Worm (Caenorhabditis elegans) whole organism, L3 larva: Measurements from ENCODE around the gene prx-1.

ENCODE experiments used
- R02D3.7 ChIP-seq: fragments of 150-350 bp; optimal IDR thresholded peaks from 2 replicates; lab custom pipeline; 2014; ENCODE audit warnings: missing biosample characterization, missing genetic modification characterization
- ZK546.5 ChIP-seq: sonication (generic microtip); optimal IDR thresholded peaks from 2 replicates; lab custom pipeline; 2017; ENCODE audit warnings: missing biosample characterization, missing genetic modification characterization
- aly-2 ChIP-seq: fragments of 150-350 bp; optimal IDR thresholded peaks from 2 replicates; lab custom pipeline; 2014; ENCODE audit warnings: missing biosample characterization, missing genetic modification characterization
- ama-1 ChIP-seq: fragments of 150-350 bp; optimal IDR thresholded peaks from 2 replicates; lab custom pipeline; 2018
- ceh-28 ChIP-seq: fragments of 150-350 bp; optimal IDR thresholded peaks from 2 replicates; lab custom pipeline; 2014; ENCODE audit warnings: missing biosample characterization, missing genetic modification reagents, missing genetic modification characterization
- ceh-82 ChIP-seq: fragments of 150-350 bp; optimal IDR thresholded peaks from 2 replicates; lab custom pipeline; 2014; ENCODE audit warnings: missing biosample characterization, missing genetic modification characterization
- daf-12 ChIP-seq: fragments of 150-350 bp; optimal IDR thresholded peaks from 2 replicates; lab custom pipeline; 2014; ENCODE audit warnings: missing biosample characterization, missing genetic modification reagents, missing genetic modification characterization
- egl-27 ChIP-seq: sonication (generic microtip); optimal IDR thresholded peaks from 4 replicates; lab custom pipeline; 2017; ENCODE audit warnings: missing biosample characterization, missing genetic modification reagents, missing genetic modification characterization
- egl-5 ChIP-seq: fragments of 150-350 bp; optimal IDR thresholded peaks from 2 replicates; lab custom pipeline; 2017; ENCODE audit warnings: missing biosample characterization, missing genetic modification reagents, missing genetic modification characterization, inconsistent platforms
- elt-2 ChIP-seq: sonication (generic microtip); optimal IDR thresholded peaks from 2 replicates; lab custom pipeline; 2016; ENCODE audit warnings: missing genetic modification reagents, mild to moderate bottlenecking, missing genetic modification characterization, missing compliant biosample characterization
- elt-3 ChIP-seq, 3 experiments: fragments of 150-350 bp in 1 of 3; sonication (generic microtip) in 2 of 3; optimal IDR thresholded peaks; 2 replicates in 2 of 3; 4 replicates in 1 of 3; lab custom pipeline; 2014 to 2017; ENCODE audit warnings: missing biosample characterization in 3 of 3, missing genetic modification characterization in 3 of 3
- fkh-10 ChIP-seq: sonication (generic microtip); optimal IDR thresholded peaks from 2 replicates; lab custom pipeline; 2017; ENCODE audit warnings: missing biosample characterization, missing genetic modification reagents, missing genetic modification characterization
- fos-1 ChIP-seq: fragments of 150-350 bp; optimal IDR thresholded peaks from 2 replicates; lab custom pipeline; 2014; ENCODE audit warnings: missing biosample characterization, missing genetic modification characterization
- hmg-11 ChIP-seq: sonication (generic microtip); optimal IDR thresholded peaks from 2 replicates; lab custom pipeline; 2016; ENCODE audit warnings: missing genetic modification characterization, missing compliant biosample characterization
- jun-1 ChIP-seq: fragments of 150-350 bp; optimal IDR thresholded peaks from 2 replicates; lab custom pipeline; 2014; ENCODE audit warnings: missing biosample characterization, missing genetic modification reagents, missing genetic modification characterization
- lin-15B ChIP-seq: fragments of 150-350 bp; optimal IDR thresholded peaks from 2 replicates; lab custom pipeline; 2014; ENCODE audit warnings: missing biosample characterization, missing genetic modification characterization
- lin-39 ChIP-seq: fragments of 150-350 bp; optimal IDR thresholded peaks from 2 replicates; lab custom pipeline; 2018; ENCODE audit warnings: missing biosample characterization, missing genetic modification reagents, missing genetic modification characterization
- lsy-12 ChIP-seq: sonication (generic microtip); optimal IDR thresholded peaks from 2 replicates; lab custom pipeline; 2016; ENCODE audit warnings: mild to moderate bottlenecking, missing genetic modification characterization, missing compliant biosample characterization
- mdl-1 ChIP-seq: fragments of 150-350 bp; optimal IDR thresholded peaks from 2 replicates; lab custom pipeline; 2014; ENCODE audit warnings: missing biosample characterization, missing genetic modification characterization
- mml-1 ChIP-seq: fragments of 150-350 bp; sonication (generic microtip); optimal IDR thresholded peaks from 3 replicates; lab custom pipeline; 2014; ENCODE audit warnings: missing biosample characterization, missing genetic modification characterization
- nfya-1 ChIP-seq: sonication (generic microtip); optimal IDR thresholded peaks from 2 replicates; lab custom pipeline; 2017; ENCODE audit warnings: missing genetic modification characterization, mild to moderate bottlenecking, missing compliant biosample characterization, antibody characterized with exemption, moderate library complexity; ENCODE audit not compliant: insufficient read depth
- nhr-11 ChIP-seq: fragments of 150-350 bp; optimal IDR thresholded peaks from 2 replicates; lab custom pipeline; 2014; ENCODE audit warnings: missing biosample characterization, missing genetic modification characterization
- nhr-12 ChIP-seq: fragments of 150-350 bp; optimal IDR thresholded peaks from 2 replicates; lab custom pipeline; 2014; ENCODE audit warnings: missing biosample characterization, missing genetic modification characterization
- nhr-23 ChIP-seq: fragments of 150-350 bp; optimal IDR thresholded peaks from 2 replicates; lab custom pipeline; 2014; ENCODE audit warnings: missing biosample characterization, missing genetic modification reagents, missing genetic modification characterization
- nhr-237 ChIP-seq: fragments of 150-350 bp; optimal IDR thresholded peaks from 2 replicates; lab custom pipeline; 2014; ENCODE audit warnings: missing biosample characterization, missing genetic modification characterization
- nhr-25 ChIP-seq: sonication (generic microtip); optimal IDR thresholded peaks from 2 replicates; lab custom pipeline; 2017; ENCODE audit warnings: missing biosample characterization, missing genetic modification characterization
- nhr-28 ChIP-seq: fragments of 150-350 bp; optimal IDR thresholded peaks from 2 replicates; lab custom pipeline; 2014; ENCODE audit warnings: missing biosample characterization, missing genetic modification characterization
- nhr-43 ChIP-seq: sonication (generic microtip); optimal IDR thresholded peaks from 2 replicates; lab custom pipeline; 2016; ENCODE audit warnings: mild to moderate bottlenecking, missing genetic modification characterization, missing compliant biosample characterization; ENCODE audit not compliant: poor library complexity, severe bottlenecking
- nhr-67 ChIP-seq: fragments of 150-350 bp; optimal IDR thresholded peaks from 2 replicates; lab custom pipeline; 2014; ENCODE audit warnings: missing biosample characterization, missing genetic modification characterization
- nhr-76 ChIP-seq: fragments of 150-350 bp; sonication (generic microtip); optimal IDR thresholded peaks from 5 replicates; lab custom pipeline; 2014; ENCODE audit warnings: missing biosample characterization, missing genetic modification characterization
- pha-4 ChIP-seq: fragments of 150-350 bp; optimal IDR thresholded peaks from 2 replicates; lab custom pipeline; 2014; ENCODE audit warnings: missing biosample characterization, missing genetic modification reagents, missing genetic modification characterization
- pqm-1 ChIP-seq: fragments of 150-350 bp; optimal IDR thresholded peaks from 2 replicates; lab custom pipeline; 2017; ENCODE audit warnings: missing biosample characterization, missing genetic modification characterization, inconsistent platforms
- sea-2 ChIP-seq: fragments of 150-350 bp; sonication (generic microtip); optimal IDR thresholded peaks from 4 replicates; lab custom pipeline; 2014; ENCODE audit warnings: missing biosample characterization, missing genetic modification reagents, missing genetic modification characterization
- skn-1 ChIP-seq: fragments of 150-350 bp; optimal IDR thresholded peaks from 2 replicates; lab custom pipeline; 2014; ENCODE audit warnings: missing biosample characterization, missing genetic modification characterization
- snpc-4 ChIP-seq: fragments of 150-350 bp; optimal IDR thresholded peaks from 2 replicates; lab custom pipeline; 2014; ENCODE audit warnings: missing biosample characterization, missing genetic modification characterization
- tbx-2 ChIP-seq: sonication (generic microtip); optimal IDR thresholded peaks from 2 replicates; lab custom pipeline; 2016; ENCODE audit warnings: mild to moderate bottlenecking, missing genetic modification characterization, missing compliant biosample characterization
- unc-39 ChIP-seq: sonication (generic microtip); optimal IDR thresholded peaks from 4 replicates; lab custom pipeline; 2017; ENCODE audit warnings: missing biosample characterization, missing genetic modification characterization
- unc-62 ChIP-seq: fragments of 150-350 bp; sonication (generic microtip); optimal IDR thresholded peaks from 4 replicates; lab custom pipeline; 2014; ENCODE audit warnings: missing biosample characterization, missing genetic modification reagents, missing genetic modification characterization
- zag-1 ChIP-seq: fragments of 150-350 bp; optimal IDR thresholded peaks from 2 replicates; lab custom pipeline; 2014; ENCODE audit warnings: missing biosample characterization, missing genetic modification characterization
- ztf-11 ChIP-seq: fragments of 150-350 bp; optimal IDR thresholded peaks from 2 replicates; lab custom pipeline; 2014; ENCODE audit warnings: missing biosample characterization, missing genetic modification characterization
- ztf-4 ChIP-seq: fragments of 150-350 bp; optimal IDR thresholded peaks from 2 replicates; lab custom pipeline; 2014; ENCODE audit warnings: missing biosample characterization, missing genetic modification characterization

Gene prx-1

ce11 chrX:14303078-14303477 is 10.6 kb upstream of the prx-1 start, which contains the start of gene C11H1.5:
TSS of gene C11H1.5 (minus strand) at chrX:14303178.
- no peak for TF ChIP-seq ZK546.5 (tag; lab: Kevin White, UChicago)
- TF ChIP-seq skn-1 (tag; lab: Kevin White, UChicago) = no peak
- no peak for TF ChIP-seq sea-2 (GFP tag; lab: Kevin White, UChicago)
- TF ChIP-seq pha-4 (tag; lab: Kevin White, UChicago) = no peak
- no peak for TF ChIP-seq nhr-12 (tag; lab: Kevin White, UChicago)
- no peak for TF ChIP-seq jun-1
- no peak for TF ChIP-seq daf-12 (tag; lab: Kevin White, UChicago)
- TF ChIP-seq nhr-237 (tag; lab: Kevin White, UChicago) = no peak
- no peak for TF ChIP-seq ceh-28 (tag; lab: Kevin White, UChicago)
- TF ChIP-seq snpc-4 (tag; lab: Kevin White, UChicago) = no peak
- no peak for TF ChIP-seq mml-1 (tag; lab: Kevin White, UChicago)
- TF ChIP-seq pqm-1 (tag; lab: Kevin White, UChicago) = no peak
- no peak for TF ChIP-seq mdl-1 (tag; lab: Kevin White, UChicago)

ce11 chrX:14307667-14308066 is 6.1 kb upstream of the prx-1 start, which contains the start of gene gphr-2:
TSS of gene gphr-2 (minus strand) at chrX:14307767.
- no peak for TF ChIP-seq fkh-10 (GFP tag; lab: Kevin White, UChicago)
- TF ChIP-seq elt-3 (tag; optimal IDR thresholded peaks at IDR 0.05; lab: Kevin White, UChicago) = no peak
- TF ChIP-seq nfya-1 (tag; lab: Kevin White, UChicago) = no peak
- TF ChIP-seq unc-39 = no peak
- TF ChIP-seq ceh-82 = no peak

- TF ChIP-seq nhr-11 (tag; lab: Kevin White, UChicago) (no peak), unc-39 (no peak), R02D3.7 (tag; lab: Kevin White, UChicago) (no peak), zag-1 (tag; lab: Kevin White, UChicago) (no peak), pqm-1 (tag; lab: Kevin White, UChicago) (no peak), mml-1 (tag; lab: Kevin White, UChicago) (no peak)
These were observed 4.1 kb upstream of the prx-1 start for ce11 chrX:14309656-14310055.

- TF ChIP-seq zag-1 (tag; lab: Kevin White, UChicago) (no peak), nfya-1 (tag; lab: Kevin White, UChicago) (no peak), egl-5 (tag; lab: Kevin White, UChicago) (no peak), ztf-11 (tag; lab: Kevin White, UChicago) (no peak), unc-62 (no peak), nhr-237 (tag; lab: Kevin White, UChicago) (no peak), nhr-28 (tag; lab: Kevin White, UChicago) (no peak), nhr-67 (tag; lab: Kevin White, UChicago) (no peak), nhr-25 (tag; lab: Kevin White, UChicago) (no peak), nhr-12 (tag; lab: Kevin White, UChicago) (no peak), ztf-4 (tag; lab: Kevin White, UChicago) (no peak), mdl-1 (tag; lab: Kevin White, UChicago) (no peak), daf-12 (tag; lab: Kevin White, UChicago) (no peak), mml-1 (tag; lab: Kevin White, UChicago) (no peak)
These were observed 2.1 kb upstream of the prx-1 start, which contains the start of gene mgrn-1 for ce11 chrX:14311583-14311982. TSS of gene mgrn-1 (minus strand) at chrX:14311683.

ce11 chrX:14312416-14312815 is 1.3 kb upstream of the prx-1 start:
- TF ChIP-seq snpc-4 (tag; lab: Kevin White, UChicago) = peak; percentile 69
- TF ChIP-seq lin-39 (tag; lab: Kevin White, UChicago) = peak; percentile 81
- TF ChIP-seq lsy-12 (tag; lab: Kevin White, UChicago) = peak; percentile 44
- no peak for TF ChIP-seq unc-39
- peak; percentile 56 for TF ChIP-seq nhr-43 (tag; lab: Kevin White, UChicago)
- no peak for TF ChIP-seq aly-2 (tag; lab: Kevin White, UChicago)
- peak; percentile 64 for TF ChIP-seq egl-27
- TF ChIP-seq nhr-23 (tag; lab: Kevin White, UChicago) = peak; percentile 88
- TF ChIP-seq nhr-25 (tag; lab: Kevin White, UChicago) = peak; percentile 77
- TF ChIP-seq jun-1 = peak; percentile 80
- no peak for TF ChIP-seq ama-1
- peak; percentile 70 for TF ChIP-seq lin-15B (tag; lab: Kevin White, UChicago)
- TF ChIP-seq fos-1 (tag; lab: Kevin White, UChicago) = no peak
- peak; percentile 86 for TF ChIP-seq pha-4 (tag; lab: Kevin White, UChicago)
- TF ChIP-seq pqm-1 (tag; lab: Kevin White, UChicago) = peak; percentile 40
- TF ChIP-seq nhr-76 (tag; lab: Kevin White, UChicago) = no peak
- no peak for TF ChIP-seq elt-3 (tag; optimal IDR thresholded peaks at IDR 0.05; lab: Kevin White, UChicago)
- peak; percentile 70 for TF ChIP-seq ceh-28 (tag; lab: Kevin White, UChicago)
- peak; percentile 65 for TF ChIP-seq elt-2 (tag; lab: Kevin White, UChicago)
- peak; percentile 83 for TF ChIP-seq nfya-1 (tag; lab: Kevin White, UChicago)
- no peak for TF ChIP-seq zag-1 (tag; lab: Kevin White, UChicago)
- TF ChIP-seq tbx-2 = peak; percentile 68
- peak; percentile 32 for TF ChIP-seq skn-1 (tag; lab: Kevin White, UChicago)
- TF ChIP-seq ztf-4 (tag; lab: Kevin White, UChicago) = no peak
- TF ChIP-seq hmg-11 = peak; percentile 94
- peak; percentile 28 for TF ChIP-seq egl-5 (tag; lab: Kevin White, UChicago)
- no peak for TF ChIP-seq nhr-12 (tag; lab: Kevin White, UChicago)
- peak; percentile 51 for TF ChIP-seq sea-2 (GFP tag; lab: Kevin White, UChicago)
- TF ChIP-seq R02D3.7 (tag; lab: Kevin White, UChicago) = peak; percentile 37
